Fruit fly (Drosophila melanogaster) whole organism, embryonic: Measurements from ENCODE around the gene Cipc.

Source experiments
- Adf1 ChIP-seq: fragments of 200-800 bp; sonication (Bioruptor generic); IDR thresholded peaks from 2 replicates; pipeline ENCODE4 v1.3.6; 2022; ENCODE audit warnings: missing biosample characterization, missing genetic modification characterization
- Bdp1 ChIP-seq: fragments of 200-800 bp; sonication (Bioruptor generic); optimal IDR thresholded peaks from 3 replicates; lab custom pipeline; 2016; ENCODE audit warnings: missing biosample characterization, missing genetic modification characterization
- CG10209 ChIP-seq: fragments of 200-800 bp; sonication (Bioruptor generic); optimal IDR thresholded peaks from 3 replicates; lab custom pipeline; 2017; ENCODE audit warnings: missing biosample characterization, mild to moderate bottlenecking, missing genetic modification characterization, missing genetic modification reagents
- CG10565 ChIP-seq: fragments of 200-800 bp; sonication (Bioruptor generic); optimal IDR thresholded peaks from 3 replicates; lab custom pipeline; 2016; ENCODE audit warnings: missing biosample characterization, mild to moderate bottlenecking, missing genetic modification characterization
- CG11560 ChIP-seq: fragments of 200-800 bp; sonication (Bioruptor generic); IDR thresholded peaks from 3 replicates; pipeline ENCODE4 v1.3.6; 2022; ENCODE audit warnings: missing biosample characterization, missing genetic modification characterization
- CG12104 ChIP-seq: fragments of 200-800 bp; sonication (Bioruptor generic); optimal IDR thresholded peaks from 3 replicates; lab custom pipeline; 2016; ENCODE audit warnings: missing biosample characterization, missing genetic modification characterization
- CG12659 ChIP-seq: fragments of 200-800 bp; sonication (Bioruptor generic); optimal IDR thresholded peaks from 3 replicates; lab custom pipeline; 2017; ENCODE audit warnings: mild to moderate bottlenecking, missing biosample characterization, missing genetic modification reagents, missing genetic modification characterization
- CG15514 ChIP-seq: fragments of 200-800 bp; sonication (Bioruptor generic); optimal IDR thresholded peaks from 3 replicates; lab custom pipeline; 2017; ENCODE audit warnings: missing biosample characterization, missing genetic modification characterization, mild to moderate bottlenecking, moderate library complexity, missing genetic modification reagents
- CG15696 ChIP-seq: fragments of 200-800 bp; sonication (Bioruptor generic); optimal IDR thresholded peaks from 2 replicates; lab custom pipeline; 2019; ENCODE audit warnings: missing biosample characterization, mild to moderate bottlenecking, missing genetic modification characterization, moderate library complexity
- CG16863 ChIP-seq: fragments of 200-800 bp; sonication (Bioruptor generic); optimal IDR thresholded peaks from 3 replicates; lab custom pipeline; 2016; ENCODE audit warnings: missing biosample characterization, missing genetic modification characterization
- CG17568 ChIP-seq: fragments of 200-800 bp; sonication (Bioruptor generic); optimal IDR thresholded peaks from 2 replicates; lab custom pipeline; 2018; ENCODE audit warnings: missing biosample characterization, mild to moderate bottlenecking, missing genetic modification characterization, moderate library complexity
- CG2199 ChIP-seq: fragments of 200-800 bp; sonication (Bioruptor generic); IDR thresholded peaks from 3 replicates; pipeline ENCODE4 v1.3.6; 2022; ENCODE audit warnings: missing biosample characterization, missing genetic modification characterization
- CG2678 ChIP-seq: fragments of 200-800 bp; sonication (Bioruptor generic); optimal IDR thresholded peaks from 3 replicates; lab custom pipeline; 2019; ENCODE audit warnings: missing biosample characterization, mild to moderate bottlenecking, missing genetic modification characterization, moderate library complexity
- CG2875 ChIP-seq: fragments of 200-800 bp; sonication (Bioruptor generic); optimal IDR thresholded peaks from 2 replicates; lab custom pipeline; 2017; ENCODE audit warnings: missing biosample characterization, mild to moderate bottlenecking, missing genetic modification characterization, missing genetic modification reagents
- CG31441 ChIP-seq: fragments of 200-800 bp; sonication (Bioruptor generic); IDR thresholded peaks from 2 replicates; pipeline ENCODE4 v1.3.6; 2022; ENCODE audit warnings: missing biosample characterization, missing genetic modification characterization
- CG4328 ChIP-seq: fragments of 200-800 bp; sonication (Bioruptor generic); optimal IDR thresholded peaks from 3 replicates; lab custom pipeline; 2017; ENCODE audit warnings: missing biosample characterization, missing genetic modification reagents, missing genetic modification characterization
- CG6254 ChIP-seq: fragments of 200-800 bp; sonication (Bioruptor generic); optimal IDR thresholded peaks from 3 replicates; lab custom pipeline; 2017; ENCODE audit warnings: mild to moderate bottlenecking, missing biosample characterization, missing genetic modification reagents, missing genetic modification characterization
- CG6654 ChIP-seq: fragments of 200-800 bp; sonication (Bioruptor generic); optimal IDR thresholded peaks from 2 replicates; lab custom pipeline; 2017; ENCODE audit warnings: missing biosample characterization, mild to moderate bottlenecking, missing genetic modification characterization
- CG9437 ChIP-seq: fragments of 200-800 bp; sonication (Bioruptor generic); optimal IDR thresholded peaks from 2 replicates; lab custom pipeline; 2018; ENCODE audit warnings: missing biosample characterization, mild to moderate bottlenecking, missing genetic modification characterization
- CkIIα-i1 ChIP-seq: fragments of 200-800 bp; sonication (Bioruptor generic); IDR thresholded peaks from 2 replicates; pipeline ENCODE4 v1.3.6; 2022; ENCODE audit warnings: missing biosample characterization, missing genetic modification characterization
- Dek ChIP-seq: fragments of 200-800 bp; sonication (Bioruptor generic); optimal IDR thresholded peaks from 3 replicates; lab custom pipeline; 2019; ENCODE audit warnings: missing biosample characterization, mild to moderate bottlenecking, missing genetic modification characterization, moderate library complexity
- Dref ChIP-seq: fragments of 200-800 bp; sonication (Bioruptor generic); IDR thresholded peaks from 2 replicates; pipeline ENCODE4 v1.3.6; 2022; ENCODE audit warnings: missing biosample characterization, missing genetic modification characterization
- Fer1 ChIP-seq: fragments of 200-800 bp; sonication (Bioruptor generic); optimal IDR thresholded peaks from 2 replicates; lab custom pipeline; 2017; ENCODE audit warnings: missing biosample characterization, mild to moderate bottlenecking, missing genetic modification characterization
- Fer2 ChIP-seq: fragments of 200-800 bp; sonication (Bioruptor generic); optimal IDR thresholded peaks from 2 replicates; lab custom pipeline; 2018; ENCODE audit warnings: missing biosample characterization, mild to moderate bottlenecking, missing genetic modification characterization, moderate library complexity
- Mes4 ChIP-seq: fragments of 200-800 bp; sonication (Bioruptor generic); optimal IDR thresholded peaks from 2 replicates; lab custom pipeline; 2016; ENCODE audit warnings: missing biosample characterization, missing genetic modification characterization
- NC2β ChIP-seq: fragments of 200-800 bp; sonication (Bioruptor generic); optimal IDR thresholded peaks from 2 replicates; lab custom pipeline; 2016; ENCODE audit warnings: missing biosample characterization, missing genetic modification characterization
- Nf-YB ChIP-seq: fragments of 200-800 bp; sonication (Bioruptor generic); optimal IDR thresholded peaks from 3 replicates; lab custom pipeline; 2019; ENCODE audit warnings: missing biosample characterization, mild to moderate bottlenecking, missing genetic modification characterization, moderate library complexity
- Sox100B ChIP-seq: fragments of 200-800 bp; sonication (Bioruptor generic); optimal IDR thresholded peaks from 3 replicates; lab custom pipeline; 2018; ENCODE audit warnings: missing biosample characterization, mild to moderate bottlenecking, missing genetic modification characterization
- Trl ChIP-seq, 3 experiments: fragments of >200 bp in 2 of 3; fragments of 200-800 bp in 1 of 3; sonication (Bioruptor generic) in 1 of 3; optimal IDR thresholded peaks; 2 replicates in 1 of 3; 3 replicates in 2 of 3; lab custom pipeline; 2016 to 2017; ENCODE audit warnings: missing biosample characterization in 1 of 3, missing genetic modification characterization in 1 of 3
- cato ChIP-seq: fragments of 200-800 bp; sonication (Bioruptor generic); optimal IDR thresholded peaks from 2 replicates; lab custom pipeline; 2016; ENCODE audit warnings: missing biosample characterization, missing genetic modification characterization, borderline replicate concordance
- chinmo ChIP-seq: fragments of 200-800 bp; sonication (Bioruptor generic); IDR thresholded peaks from 4 replicates; pipeline ENCODE4 v1.3.6; 2022; ENCODE audit warnings: missing biosample characterization, missing genetic modification characterization; ENCODE audit not compliant: partially characterized antibody
- cwo ChIP-seq: fragments of 200-800 bp; sonication (Bioruptor generic); optimal IDR thresholded peaks from 3 replicates; lab custom pipeline; 2017; ENCODE audit warnings: missing biosample characterization, missing genetic modification characterization, mild to moderate bottlenecking, moderate library complexity, missing genetic modification reagents
- dan ChIP-seq: fragments of 200-800 bp; sonication (Bioruptor generic); IDR thresholded peaks from 2 replicates; pipeline ENCODE4 v1.3.6; 2022; ENCODE audit warnings: missing biosample characterization, missing genetic modification characterization
- dysf ChIP-seq: fragments of 200-800 bp; sonication (Bioruptor generic); IDR thresholded peaks from 3 replicates; pipeline ENCODE4 v1.3.6; 2022; ENCODE audit warnings: missing biosample characterization, missing genetic modification characterization
- fd3F ChIP-seq: fragments of 200-800 bp; sonication (Bioruptor generic); optimal IDR thresholded peaks from 2 replicates; lab custom pipeline; 2018; ENCODE audit warnings: missing biosample characterization, mild to moderate bottlenecking, missing genetic modification characterization, moderate library complexity
- hbn ChIP-seq: fragments of 200-800 bp; sonication (Bioruptor generic); IDR thresholded peaks from 2 replicates; pipeline ENCODE4 v1.3.6; 2022; ENCODE audit warnings: missing biosample characterization, missing genetic modification characterization; ENCODE audit not compliant: partially characterized antibody
- insv ChIP-seq, 2 experiments: fragments of 200-800 bp; sonication (Bioruptor generic); optimal IDR thresholded peaks; 3 replicates each; lab custom pipeline; 2016 to 2018; ENCODE audit warnings: missing biosample characterization in 2 of 2, missing genetic modification characterization in 2 of 2
- knrl ChIP-seq: fragments of 200-800 bp; sonication (Bioruptor generic); IDR thresholded peaks from 3 replicates; pipeline ENCODE4 v1.3.6; 2022; ENCODE audit warnings: missing biosample characterization, missing genetic modification characterization; ENCODE audit not compliant: partially characterized antibody
- lmd ChIP-seq: fragments of 200-800 bp; sonication (Bioruptor generic); IDR thresholded peaks from 2 replicates; pipeline ENCODE4 v1.3.6; 2022; ENCODE audit warnings: missing biosample characterization, missing genetic modification characterization
- mam ChIP-seq: fragments of 200-800 bp; sonication (Bioruptor generic); optimal IDR thresholded peaks from 3 replicates; lab custom pipeline; 2016; ENCODE audit warnings: missing biosample characterization, missing genetic modification characterization
- nerfin-2 ChIP-seq: fragments of 200-800 bp; sonication (Bioruptor generic); IDR thresholded peaks from 2 replicates; pipeline ENCODE4 v1.3.6; 2022; ENCODE audit warnings: missing biosample characterization, missing genetic modification characterization; ENCODE audit not compliant: partially characterized antibody
- nom ChIP-seq: fragments of 200-800 bp; sonication (Bioruptor generic); optimal IDR thresholded peaks from 2 replicates; lab custom pipeline; 2017; ENCODE audit warnings: missing biosample characterization, missing genetic modification characterization, mild to moderate bottlenecking, moderate library complexity, missing genetic modification reagents
- phol ChIP-seq: fragments of 200-800 bp; sonication (Bioruptor generic); optimal IDR thresholded peaks from 3 replicates; lab custom pipeline; 2018; ENCODE audit warnings: missing biosample characterization, mild to moderate bottlenecking, missing genetic modification characterization, moderate library complexity
- row ChIP-seq: fragments of 200-800 bp; sonication (Bioruptor generic); IDR thresholded peaks from 3 replicates; pipeline ENCODE4 v1.3.6; 2022; ENCODE audit warnings: missing biosample characterization, missing genetic modification characterization
- sna ChIP-seq: fragments of 200-800 bp; sonication (Bioruptor generic); IDR thresholded peaks from 2 replicates; pipeline ENCODE4 v1.3.6; 2022; ENCODE audit warnings: missing biosample characterization, missing genetic modification characterization; ENCODE audit not compliant: partially characterized antibody
- tx ChIP-seq: fragments of 200-800 bp; sonication (Bioruptor generic); optimal IDR thresholded peaks from 2 replicates; lab custom pipeline; 2016; ENCODE audit warnings: missing biosample characterization, missing genetic modification characterization
- wdn ChIP-seq: fragments of 200-800 bp; sonication (Bioruptor generic); IDR thresholded peaks from 2 replicates; pipeline ENCODE4 v1.3.6; 2022; ENCODE audit warnings: missing biosample characterization, missing genetic modification characterization
- zf30C ChIP-seq: fragments of 200-800 bp; sonication (Bioruptor generic); optimal IDR thresholded peaks from 3 replicates; lab custom pipeline; 2018; ENCODE audit warnings: missing biosample characterization, mild to moderate bottlenecking, missing genetic modification characterization

Cipc gene

dm6 chr3R:26117465-26118081 lies 10.9 kb downstream of the Cipc start (continued):
- TF ChIP-seq CG10565 (GFP tag; lab: Kevin White, UChicago) (no peak), dan (GFP tag; lab: Robert Waterston, UW) (no peak), tx (no peak), phol (tag; lab: Kevin White, UChicago) (peak; percentile 66), Bdp1 (GFP tag; lab: Kevin White, UChicago) (no peak), CG12104 (GFP tag; lab: Kevin White, UChicago) (no peak), CG6654 (GFP tag; lab: Kevin White, UChicago) (no peak), wdn (0 out of 2 replicates have a peak, but pooled peaks have one; percentile 23), Fer2 (tag; lab: Kevin White, UChicago) (no peak), mam (GFP tag; lab: Kevin White, UChicago) (peak; percentile 1), CG6254 (no peak), cato (no peak), Mes4 (no peak), CG10209 (GFP tag; lab: Kevin White, UChicago) (peak; percentile 56), Nf-YB (GFP tag; lab: Kevin White, UChicago) (no peak), Dref (GFP tag; lab: Robert Waterston, UW) (no peak), CG2875 (GFP tag; lab: Kevin White, UChicago) (no peak), lmd (GFP tag; lab: Robert Waterston, UW) (peak; percentile 66), Trl (optimal IDR thresholded peaks at IDR 0.05; lab: Kevin White, UChicago) (peak; percentile 31 to 37), Trl (GFP tag; optimal IDR thresholded peaks at IDR 0.05; lab: Kevin White, UChicago) (peak; percentile 25), CG11560 (no peak), NC2β (GFP tag; lab: Kevin White, UChicago) (no peak), CG2678 (tag; lab: Kevin White, UChicago) (peak; percentile 80), hbn (GFP tag; lab: Robert Waterston, UW) (no peak), cwo (GFP tag; lab: Kevin White, UChicago) (peak; percentile 89), sna (no peak), CG2199 (GFP tag; lab: Robert Waterston, UW) (no peak), zf30C (GFP tag; lab: Kevin White, UChicago) (peak; percentile 43), CG15696 (tag; lab: Kevin White, UChicago) (no peak), CG9437 (GFP tag; lab: Kevin White, UChicago) (peak; percentile 41), fd3F (peak; percentile 39), Fer1 (GFP tag; lab: Kevin White, UChicago) (peak; percentile 63), CG12659 (GFP tag; lab: Kevin White, UChicago) (peak; percentile 61), dysf (peak; percentile 77; the same call in 2 of the 3 replicates), CG31441 (peak; percentile 68), Dek (tag; lab: Kevin White, UChicago) (peak; percentile 25), Adf1 (GFP tag; lab: Robert Waterston, UW) (peak; percentile 31), Sox100B (peak; percentile 29), nerfin-2 (GFP tag; lab: Robert Waterston, UW) (no peak), insv (GFP tag; optimal IDR thresholded peaks at IDR 0.05; lab: Kevin White, UChicago) (no peak), CG16863 (GFP tag; lab: Kevin White, UChicago) (no peak), nom (peak; percentile 43), chinmo (GFP tag; lab: Robert Waterston, UW) (peak; percentile 93), CkIIα-i1 (GFP tag; lab: Robert Waterston, UW) (no peak), CG17568 (no peak), CG4328 (GFP tag; lab: Kevin White, UChicago) (no peak), row (GFP tag; lab: Robert Waterston, UW) (peak; percentile 69), knrl (GFP tag; lab: Robert Waterston, UW) (no peak), CG15514 (GFP tag; lab: Kevin White, UChicago) (peak; percentile 18)
